ENCODE assay signal across 1 fruit fly cellular context in the genomic region with DNA sequence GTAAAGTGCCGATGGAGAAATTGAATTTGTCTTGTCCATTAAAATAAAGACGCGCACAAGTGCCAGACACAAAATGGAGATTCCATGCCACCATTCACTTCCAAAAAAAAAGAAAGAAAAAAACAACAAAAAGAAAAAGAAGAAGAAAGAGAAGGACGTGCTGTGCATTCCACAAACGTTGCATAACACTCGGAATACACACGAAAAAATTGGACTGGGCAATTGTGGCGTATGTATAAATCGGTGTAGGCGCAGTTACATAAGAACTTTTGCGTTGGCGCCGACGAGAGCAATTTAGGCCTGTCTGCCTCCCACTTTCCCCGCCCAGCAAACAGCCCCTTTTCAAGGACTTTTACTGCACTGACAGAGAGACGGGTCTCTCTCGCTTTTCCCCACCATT.
TF ChIP-seq lines count a peak whose summit lies in the region.

No protein-coding gene starts in this region.

TF ChIP-seq in whole organism, embryonic, 481 proteins besides CTCF, POLR2A, EP300 and RAD21 (continued from another document):
- no peak for TF ChIP-seq lbe (GFP tag; optimal IDR thresholded peaks at IDR 0.05; lab: Kevin White, UChicago)
- TF ChIP-seq CG10147 (GFP tag; optimal IDR thresholded peaks at IDR 0.05; lab: Kevin White, UChicago), result no peak
- TF ChIP-seq Ptx1 (GFP tag; IDR thresholded peaks at IDR 0.05; lab: Robert Waterston, UW), result no peak
- TF ChIP-seq Dfd (GFP tag; optimal IDR thresholded peaks at IDR 0.05; lab: Kevin White, UChicago), result no peak
- 0 out of 3 replicates have a peak, but pooled peaks have one; percentile 16 for TF ChIP-seq Dbx (GFP tag; IDR thresholded peaks at IDR 0.05; lab: Robert Waterston, UW)
- TF ChIP-seq CG15479 (GFP tag; optimal IDR thresholded peaks at IDR 0.05; lab: Kevin White, UChicago), result no peak
- TF ChIP-seq chm (GFP tag; IDR thresholded peaks at IDR 0.05; lab: Robert Waterston, UW), result no peak
- TF ChIP-seq CG30431 (GFP tag; optimal IDR thresholded peaks at IDR 0.05; lab: Kevin White, UChicago), result no peak
TF ChIP-seq in whole organism, embryonic: peak in this region for 5.
